Fruit fly (Drosophila melanogaster): ENCODE results near the gene aay.

The aay gene

dm6 chr3L:9460775-9461491 lies 37.9 kb downstream of the aay start, which contains the start of the genes CG3434 and CG44838 (continued):
- peak; percentile 64 for TF ChIP-seq tgo (GFP tag; IDR thresholded peaks at IDR 0.05)
- TF ChIP-seq HLH3B (GFP tag; IDR thresholded peaks at IDR 0.05), result peak; percentile 67
- peak; percentile 35; the same call in 1 of the 2 replicates for TF ChIP-seq Bgb (GFP tag; IDR thresholded peaks at IDR 0.05; ENCODE audit: partially characterized antibody)
- TF ChIP-seq jumu (GFP tag; optimal IDR thresholded peaks at IDR 0.05), result peak; percentile 73
- TF ChIP-seq ERR (GFP tag; optimal IDR thresholded peaks at IDR 0.05), result no peak
- TF ChIP-seq ind (GFP tag; optimal IDR thresholded peaks at IDR 0.05), result peak; percentile 81
- peak; percentile 38 for TF ChIP-seq CrebB (tag; optimal IDR thresholded peaks at IDR 0.05)
- TF ChIP-seq CG8388 (GFP tag; optimal IDR thresholded peaks at IDR 0.05), result peak; percentile 75
- no peak for TF ChIP-seq eve (GFP tag; optimal IDR thresholded peaks at IDR 0.05)
- no peak for TF ChIP-seq pb (GFP tag; optimal IDR thresholded peaks at IDR 0.05)
- TF ChIP-seq z (GFP tag; IDR thresholded peaks at IDR 0.05), result no peak
- peak; percentile 73 for TF ChIP-seq ase (GFP tag; IDR thresholded peaks at IDR 0.05)
- TF ChIP-seq CG3065 (GFP tag; optimal IDR thresholded peaks at IDR 0.05), result peak; percentile 51
- TF ChIP-seq CG11456 (GFP tag; IDR thresholded peaks at IDR 0.05), result peak; percentile 79
- TF ChIP-seq HmgZ (tag; optimal IDR thresholded peaks at IDR 0.05), result peak; percentile 82
- peak; percentile 25 for TF ChIP-seq CG9797 (GFP tag; optimal IDR thresholded peaks at IDR 0.05)
- TF ChIP-seq CG16815 (GFP tag; optimal IDR thresholded peaks at IDR 0.05), result peak; percentile 64
- TF ChIP-seq CG4820 (GFP tag; optimal IDR thresholded peaks at IDR 0.05), result peak; percentile 74
- TF ChIP-seq Scr (GFP tag; IDR thresholded peaks at IDR 0.05; ENCODE audit: partially characterized antibody), result peak; percentile 33
- TF ChIP-seq nerfin-2 (GFP tag; IDR thresholded peaks at IDR 0.05; ENCODE audit: partially characterized antibody), result no peak
- TF ChIP-seq h (optimal IDR thresholded peaks at IDR 0.05), result no peak
- TF ChIP-seq CG2712 (tag; optimal IDR thresholded peaks at IDR 0.05), result peak; percentile 86
- TF ChIP-seq Hr39 (optimal IDR thresholded peaks at IDR 0.05), result no peak
- TF ChIP-seq zfh2 (GFP tag; optimal IDR thresholded peaks at IDR 0.05), result peak; percentile 75
- TF ChIP-seq Hmr (GFP tag; optimal IDR thresholded peaks at IDR 0.05), result peak; percentile 83
- peak; percentile 83 for TF ChIP-seq caup (GFP tag; optimal IDR thresholded peaks at IDR 0.05; ENCODE audit: severe bottlenecking)
- TF ChIP-seq CG5953 (GFP tag; IDR thresholded peaks at IDR 0.05), result no peak
- peak; percentile 83 for TF ChIP-seq CG2678 (tag; optimal IDR thresholded peaks at IDR 0.05)
- TF ChIP-seq Deaf1 (tag; optimal IDR thresholded peaks at IDR 0.05), result peak; percentile 58
- TF ChIP-seq wdn (GFP tag; IDR thresholded peaks at IDR 0.05), result peak; percentile 40; the same call in 1 of the 2 replicates
- peak; percentile 80 for TF ChIP-seq Six4 (GFP tag; optimal IDR thresholded peaks at IDR 0.05)
- TF ChIP-seq CG7271 (tag; optimal IDR thresholded peaks at IDR 0.05), result peak; percentile 23
- peak; percentile 86 for TF ChIP-seq CG12155 (GFP tag; optimal IDR thresholded peaks at IDR 0.05)
- TF ChIP-seq klu (GFP tag; IDR thresholded peaks at IDR 0.05), result peak; percentile 51; the same call in 1 of the 2 replicates
- peak; percentile 57 for TF ChIP-seq Aef1 (GFP tag; IDR thresholded peaks at IDR 0.05)
- no peak for TF ChIP-seq CG43689 (GFP tag; IDR thresholded peaks at IDR 0.05)
- no peak for TF ChIP-seq emc (GFP tag; optimal IDR thresholded peaks at IDR 0.05)
- TF ChIP-seq CG13894 (tag; optimal IDR thresholded peaks at IDR 0.05), result peak; percentile 85
- peak; percentile 45 for TF ChIP-seq CG2875 (GFP tag; optimal IDR thresholded peaks at IDR 0.05)
- peak; percentile 75 for TF ChIP-seq sisA (GFP tag; IDR thresholded peaks at IDR 0.05)
- peak; percentile 79 for TF ChIP-seq B-H2 (GFP tag; optimal IDR thresholded peaks at IDR 0.05)
- peak; percentile 82 for TF ChIP-seq CG10267 (tag; optimal IDR thresholded peaks at IDR 0.05)
- peak; percentile 70 for TF ChIP-seq run (tag; optimal IDR thresholded peaks at IDR 0.05)
- TF ChIP-seq CG10565 (GFP tag; optimal IDR thresholded peaks at IDR 0.05), result peak; percentile 11
- peak; percentile 51 for TF ChIP-seq nom (GFP tag; optimal IDR thresholded peaks at IDR 0.05)
- peak; percentile 36 for TF ChIP-seq gsb-n (tag; optimal IDR thresholded peaks at IDR 0.05)
- peak; percentile 48 for TF ChIP-seq CG4282 (GFP tag; optimal IDR thresholded peaks at IDR 0.05)
- TF ChIP-seq CG12236 (GFP tag; optimal IDR thresholded peaks at IDR 0.05), result peak; percentile 2
- peak; percentile 75 for TF ChIP-seq Ssrp (tag; optimal IDR thresholded peaks at IDR 0.05)
- no peak for TF ChIP-seq CG8089 (GFP tag; optimal IDR thresholded peaks at IDR 0.05)

Measured in whole organism, embryonic.